Fruit fly (Drosophila melanogaster) whole organism, prepupa: ENCODE measurements around the gene CG15739.

ENCODE experiments used
- Blimp-1 ChIP-seq: fragments of 200-800 bp; sonication (Bioruptor generic); optimal IDR thresholded peaks from 3 replicates; lab custom pipeline; 2017; ENCODE audit warnings: missing biosample characterization, missing genetic modification characterization, mild to moderate bottlenecking, moderate library complexity, missing genetic modification reagents
- CG11294 ChIP-seq: fragments of 200-800 bp; sonication (Bioruptor generic); IDR thresholded peaks from 2 replicates; pipeline ENCODE4 v1.3.6; 2022; ENCODE audit warnings: missing biosample characterization, missing genetic modification characterization
- CG11762 ChIP-seq: fragments of 200-800 bp; sonication (Bioruptor generic); optimal IDR thresholded peaks from 3 replicates; lab custom pipeline; 2016; ENCODE audit warnings: missing biosample characterization, missing genetic modification characterization; ENCODE audit not compliant: insufficient read depth
- CG16779 ChIP-seq: fragments of 200-800 bp; sonication (Bioruptor generic); optimal IDR thresholded peaks from 3 replicates; lab custom pipeline; 2017; ENCODE audit warnings: missing biosample characterization, mild to moderate bottlenecking, missing genetic modification characterization
- CG3032 ChIP-seq: fragments of 200-800 bp; optimal IDR thresholded peaks from 2 replicates; lab custom pipeline; 2019; ENCODE audit warnings: missing biosample characterization, mild to moderate bottlenecking, missing genetic modification characterization, moderate library complexity
- CG32006 ChIP-seq: fragments of 200-800 bp; sonication (Bioruptor generic); optimal IDR thresholded peaks from 3 replicates; lab custom pipeline; 2017; ENCODE audit warnings: missing biosample characterization, mild to moderate bottlenecking, missing genetic modification characterization
- CG6276 ChIP-seq: fragments of 200-800 bp; sonication (Bioruptor generic); optimal IDR thresholded peaks from 2 replicates; lab custom pipeline; 2017; ENCODE audit warnings: missing biosample characterization, mild to moderate bottlenecking, missing genetic modification characterization
- Eip78C ChIP-seq: fragments of 200-800 bp; sonication (Bioruptor generic); peaks from one replicate; lab custom pipeline; 2016; ENCODE audit warnings: missing biosample characterization, missing genetic modification characterization
- Gug ChIP-seq: fragments of 200-800 bp; sonication (Bioruptor generic); IDR thresholded peaks from 2 replicates; pipeline ENCODE4 v1.3.6; 2022; ENCODE audit warnings: missing biosample characterization, missing genetic modification characterization
- Hr38 ChIP-seq: sonication (Bioruptor generic); optimal IDR thresholded peaks from 2 replicates; lab custom pipeline; 2016; ENCODE audit warnings: missing biosample characterization, missing genetic modification characterization
- Met ChIP-seq: fragments of 200-800 bp; sonication (Bioruptor generic); optimal IDR thresholded peaks from 3 replicates; lab custom pipeline; 2016; ENCODE audit warnings: missing biosample characterization, missing genetic modification characterization
- Sox15 ChIP-seq: fragments of 200-800 bp; sonication (Bioruptor generic); optimal IDR thresholded peaks from 3 replicates; lab custom pipeline; 2016; ENCODE audit warnings: missing biosample characterization, missing genetic modification characterization
- dsx ChIP-seq: fragments of 200-800 bp; optimal IDR thresholded peaks from 3 replicates; lab custom pipeline; 2019; ENCODE audit warnings: missing biosample characterization, mild to moderate bottlenecking, missing genetic modification characterization, moderate library complexity; ENCODE audit not compliant: poor library complexity, severe bottlenecking
- lz ChIP-seq: fragments of 200-800 bp; sonication (Bioruptor generic); optimal IDR thresholded peaks from 3 replicates; lab custom pipeline; 2016; ENCODE audit warnings: missing biosample characterization, missing genetic modification characterization

dm6 chrX:11922650-11923237 is 49.6 kb downstream of the CG15739 start:
- no peak for TF ChIP-seq Sox15 (GFP tag; lab: Kevin White, UChicago)
- TF ChIP-seq Eip78C (GFP tag; lab: Kevin White, UChicago): peak; percentile 70
- TF ChIP-seq Blimp-1: no peak
- TF ChIP-seq lz (GFP tag; lab: Kevin White, UChicago): no peak
- TF ChIP-seq CG6276 (GFP tag; lab: Kevin White, UChicago): no peak
- no peak for TF ChIP-seq CG16779 (tag; lab: Kevin White, UChicago)
- no peak for TF ChIP-seq CG3032
- TF ChIP-seq CG32006: peak; percentile 6
- no peak for TF ChIP-seq Met (GFP tag; lab: Kevin White, UChicago)
- TF ChIP-seq Hr38 (GFP tag; lab: Kevin White, UChicago): no peak
- TF ChIP-seq dsx (GFP tag; lab: Kevin White, UChicago): no peak
- no peak for TF ChIP-seq CG11762
- no peak for TF ChIP-seq Gug
- no peak for TF ChIP-seq CG11294 (GFP tag; lab: Robert Waterston, UW)
